Fruit fly (Drosophila melanogaster): ENCODE results near the gene Mnat9.

The Mnat9 gene

DNA sequence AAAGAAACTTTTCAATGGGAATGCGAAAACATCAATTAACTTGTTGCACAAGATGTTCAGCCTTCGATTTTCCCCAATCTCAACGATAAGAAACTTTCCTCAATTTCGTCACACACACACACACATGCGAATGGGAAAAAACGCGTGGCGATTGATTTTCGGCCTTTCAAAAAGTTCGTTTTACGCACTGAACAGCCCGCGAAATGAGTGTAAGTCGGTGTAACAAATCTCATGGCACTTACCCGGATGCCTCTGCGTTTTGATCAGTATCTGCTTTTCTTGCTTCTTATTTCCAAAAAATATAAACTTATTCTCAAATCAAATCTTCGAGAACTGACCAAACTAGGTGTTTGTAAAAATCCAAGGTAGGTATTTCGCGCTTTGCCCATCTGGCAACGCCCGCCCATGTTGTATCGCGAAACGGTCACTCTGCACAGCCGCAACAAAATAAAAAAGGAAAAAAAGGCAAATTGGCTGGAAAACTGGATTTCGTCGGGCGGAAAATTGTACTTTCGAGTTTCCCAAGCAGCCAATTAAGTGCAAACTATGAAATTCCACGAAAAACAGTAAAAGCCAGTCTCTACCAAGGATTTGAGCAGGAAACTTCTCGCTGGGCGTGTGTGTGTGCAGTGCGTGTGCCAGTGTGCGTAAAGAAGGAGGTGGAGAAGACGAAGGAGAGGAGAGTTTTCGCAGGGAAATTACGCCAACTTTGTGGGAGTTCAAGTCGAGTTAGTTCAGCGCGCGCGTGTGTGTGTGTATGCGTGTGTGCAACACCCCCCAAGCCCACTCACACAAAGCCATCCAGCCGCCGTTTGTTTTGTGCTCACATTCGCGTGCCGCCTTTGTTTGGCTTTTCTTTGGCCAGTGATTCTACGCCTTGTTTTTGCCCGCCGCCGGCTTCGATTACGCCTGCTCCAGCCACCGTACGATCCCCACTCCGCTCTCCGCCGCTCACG is 5.0 kb downstream of the Mnat9 start, which contains the start of gene Med (continued):
- TF ChIP-seq gsb (GFP tag; IDR thresholded peaks at IDR 0.05) (no peak), Drgx (GFP tag; IDR thresholded peaks at IDR 0.05) (no peak), psq (GFP tag; optimal IDR thresholded peaks at IDR 0.05) (peak; percentile 40), Doc3 (GFP tag; IDR thresholded peaks at IDR 0.05; ENCODE audit: partially characterized antibody) (no peak), fru (optimal IDR thresholded peaks at IDR 0.05) (no peak), CG12236 (GFP tag; optimal IDR thresholded peaks at IDR 0.05) (no peak), ranshi (GFP tag; IDR thresholded peaks at IDR 0.05) (no peak), CG12659 (GFP tag; optimal IDR thresholded peaks at IDR 0.05) (peak; percentile 74), bbx (GFP tag; IDR thresholded peaks at IDR 0.05; ENCODE audit: partially characterized antibody) (no peak), Spps (tag; optimal IDR thresholded peaks at IDR 0.05) (no peak), GATAe (GFP tag; conservative IDR thresholded peaks at IDR 0.05) (no peak), jigr1 (GFP tag; IDR thresholded peaks at IDR 0.05) (no peak), Bteb2 (GFP tag; optimal IDR thresholded peaks at IDR 0.05) (no peak), Nf-YB (GFP tag; optimal IDR thresholded peaks at IDR 0.05) (no peak), CG10654 (GFP tag; optimal IDR thresholded peaks at IDR 0.05) (no peak), sisA (GFP tag; IDR thresholded peaks at IDR 0.05) (no peak), CG11398 (GFP tag; optimal IDR thresholded peaks at IDR 0.05) (no peak), CG7839 (tag; optimal IDR thresholded peaks at IDR 0.05) (no peak), Hmx (GFP tag; optimal IDR thresholded peaks at IDR 0.05) (no peak), CG11085 (GFP tag; IDR thresholded peaks at IDR 0.05) (no peak), pzg (GFP tag; optimal IDR thresholded peaks at IDR 0.05) (peak; percentile 89), Aef1 (GFP tag; IDR thresholded peaks at IDR 0.05) (no peak), Ptx1 (GFP tag; IDR thresholded peaks at IDR 0.05) (no peak), CG8359 (GFP tag; optimal IDR thresholded peaks at IDR 0.05; ENCODE audit: borderline replicate concordance) (peak; percentile 9), CG2129 (GFP tag; IDR thresholded peaks at IDR 0.05; ENCODE audit: partially characterized antibody) (no peak), Oli (tag; optimal IDR thresholded peaks at IDR 0.05) (no peak), CG6813 (GFP tag; optimal IDR thresholded peaks at IDR 0.05) (no peak), tio (GFP tag; optimal IDR thresholded peaks at IDR 0.05) (no peak), hb (GFP tag; IDR thresholded peaks at IDR 0.05; ENCODE audit: partially characterized antibody) (no peak), D19B (GFP tag; optimal IDR thresholded peaks at IDR 0.05) (no peak), CG3838 (GFP tag; optimal IDR thresholded peaks at IDR 0.05) (no peak), CG13296 (GFP tag; optimal IDR thresholded peaks at IDR 0.05) (no peak), CG9215 (GFP tag; IDR thresholded peaks at IDR 0.05) (no peak), bsh (GFP tag; optimal IDR thresholded peaks at IDR 0.05) (peak in 1 of 2 experiments; percentile 41), CG9437 (GFP tag; optimal IDR thresholded peaks at IDR 0.05) (no peak), HLH3B (GFP tag; IDR thresholded peaks at IDR 0.05) (no peak), CG13123 (GFP tag; optimal IDR thresholded peaks at IDR 0.05) (no peak), CG6175 (GFP tag; IDR thresholded peaks at IDR 0.05) (no peak), ato (GFP tag; IDR thresholded peaks at IDR 0.05; ENCODE audit: partially characterized antibody) (no peak), CG31224 (GFP tag; IDR thresholded peaks at IDR 0.05) (no peak), CG12942 (GFP tag; optimal IDR thresholded peaks at IDR 0.05) (no peak), CG3163 (GFP tag; optimal IDR thresholded peaks at IDR 0.05) (no peak), pan (optimal IDR thresholded peaks at IDR 0.05) (no peak), pan (GFP tag; optimal IDR thresholded peaks at IDR 0.05 in 1 of 2, IDR thresholded peaks at IDR 0.05 in 1 of 2) (no peak), Hr51 (GFP tag; optimal IDR thresholded peaks at IDR 0.05) (no peak), ap (GFP tag; IDR thresholded peaks at IDR 0.05) (no peak), BtbVII (GFP tag; optimal IDR thresholded peaks at IDR 0.05) (peak; percentile 13), shn (GFP tag; optimal IDR thresholded peaks at IDR 0.05) (no peak), dm (GFP tag; optimal IDR thresholded peaks at IDR 0.05) (peak; percentile 81), CG3995 (GFP tag; optimal IDR thresholded peaks at IDR 0.05) (no peak)

Data from whole organism, embryonic.